Fruit fly (Drosophila melanogaster) whole organism, prepupa: ENCODE results near the gene CG13280.

ENCODE experiments used
- CG11762 ChIP-seq: fragments of 200-800 bp; sonication (Bioruptor generic); optimal IDR thresholded peaks from 3 replicates; lab custom pipeline; 2016; ENCODE audit warnings: missing biosample characterization, missing genetic modification characterization; ENCODE audit not compliant: insufficient read depth
- CG15336 ChIP-seq: fragments of 200-800 bp; sonication (Bioruptor generic); IDR thresholded peaks from 2 replicates; pipeline ENCODE4 v1.3.6; 2022; ENCODE audit warnings: missing biosample characterization, missing genetic modification characterization
- CG1621 ChIP-seq: fragments of 200-800 bp; sonication (Bioruptor generic); optimal IDR thresholded peaks from 3 replicates; lab custom pipeline; 2018; ENCODE audit warnings: missing biosample characterization, mild to moderate bottlenecking, missing genetic modification characterization
- CG16779 ChIP-seq: fragments of 200-800 bp; sonication (Bioruptor generic); optimal IDR thresholded peaks from 3 replicates; lab custom pipeline; 2017; ENCODE audit warnings: missing biosample characterization, mild to moderate bottlenecking, missing genetic modification characterization
- CG3032 ChIP-seq: fragments of 200-800 bp; optimal IDR thresholded peaks from 2 replicates; lab custom pipeline; 2019; ENCODE audit warnings: missing biosample characterization, mild to moderate bottlenecking, missing genetic modification characterization, moderate library complexity
- CG32006 ChIP-seq: fragments of 200-800 bp; sonication (Bioruptor generic); optimal IDR thresholded peaks from 3 replicates; lab custom pipeline; 2017; ENCODE audit warnings: missing biosample characterization, mild to moderate bottlenecking, missing genetic modification characterization
- CG34406 ChIP-seq: fragments of 200-800 bp; sonication (Bioruptor generic); optimal IDR thresholded peaks from 3 replicates; lab custom pipeline; 2016; ENCODE audit warnings: missing biosample characterization, missing genetic modification characterization
- CG3919 ChIP-seq: fragments of 200-800 bp; sonication (Bioruptor generic); optimal IDR thresholded peaks from 3 replicates; lab custom pipeline; 2016; ENCODE audit warnings: missing biosample characterization, missing genetic modification characterization
- CG4318 ChIP-seq: fragments of 200-800 bp; sonication (Bioruptor generic); optimal IDR thresholded peaks from 3 replicates; lab custom pipeline; 2017; ENCODE audit warnings: missing biosample characterization, mild to moderate bottlenecking, missing genetic modification characterization
- CG6163 ChIP-seq: fragments of 200-800 bp; sonication (Bioruptor generic); IDR thresholded peaks from 3 replicates; pipeline ENCODE4 v1.3.6; 2022; ENCODE audit warnings: missing biosample characterization, missing genetic modification characterization
- CG6792 ChIP-seq: fragments of 200-800 bp; sonication (Bioruptor generic); optimal IDR thresholded peaks from 3 replicates; lab custom pipeline; 2016; ENCODE audit warnings: missing biosample characterization, missing genetic modification characterization
- CG6808 ChIP-seq: fragments of 200-800 bp; sonication (Bioruptor generic); optimal IDR thresholded peaks from 3 replicates; lab custom pipeline; 2017; ENCODE audit warnings: missing biosample characterization, missing genetic modification characterization, mild to moderate bottlenecking, moderate library complexity, missing genetic modification reagents
- CG6854 ChIP-seq: fragments of 200-800 bp; sonication (Bioruptor generic); optimal IDR thresholded peaks from 2 replicates; lab custom pipeline; 2017; ENCODE audit warnings: missing biosample characterization, mild to moderate bottlenecking, missing genetic modification characterization
- CG7368 ChIP-seq: fragments of 200-800 bp; sonication (Bioruptor generic); optimal IDR thresholded peaks from 3 replicates; lab custom pipeline; 2016; ENCODE audit warnings: missing biosample characterization, missing genetic modification characterization
- CG8319 ChIP-seq: fragments of 200-800 bp; sonication (Bioruptor generic); optimal IDR thresholded peaks from 3 replicates; lab custom pipeline; 2016; ENCODE audit warnings: missing biosample characterization, missing genetic modification characterization
- CG9139 ChIP-seq: fragments of 200-800 bp; sonication (Bioruptor generic); optimal IDR thresholded peaks from 3 replicates; lab custom pipeline; 2017; ENCODE audit warnings: missing biosample characterization, mild to moderate bottlenecking, missing genetic modification characterization
- Eip75B ChIP-seq: fragments of 200-800 bp; sonication (Bioruptor generic); optimal IDR thresholded peaks from 3 replicates; lab custom pipeline; 2016; ENCODE audit warnings: missing biosample characterization, missing genetic modification characterization
- Eip78C ChIP-seq: fragments of 200-800 bp; sonication (Bioruptor generic); peaks from one replicate; lab custom pipeline; 2016; ENCODE audit warnings: missing biosample characterization, missing genetic modification characterization
- Eip93F ChIP-seq: fragments of 200-800 bp; sonication (Bioruptor generic); optimal IDR thresholded peaks from 2 replicates; lab custom pipeline; 2016; ENCODE audit warnings: missing biosample characterization, mild to moderate bottlenecking, missing genetic modification characterization
- Ets96B ChIP-seq: fragments of 200-800 bp; optimal IDR thresholded peaks from 2 replicates; lab custom pipeline; 2019; ENCODE audit warnings: missing biosample characterization, mild to moderate bottlenecking, missing genetic modification characterization, moderate library complexity
- Gug ChIP-seq: fragments of 200-800 bp; sonication (Bioruptor generic); IDR thresholded peaks from 2 replicates; pipeline ENCODE4 v1.3.6; 2022; ENCODE audit warnings: missing biosample characterization, missing genetic modification characterization
- Hr38 ChIP-seq: sonication (Bioruptor generic); optimal IDR thresholded peaks from 2 replicates; lab custom pipeline; 2016; ENCODE audit warnings: missing biosample characterization, missing genetic modification characterization
- Hr39 ChIP-seq: fragments of 200-800 bp; sonication (Bioruptor generic); optimal IDR thresholded peaks from 2 replicates; lab custom pipeline; 2016; ENCODE audit warnings: missing biosample characterization, missing genetic modification characterization
- Hr4 ChIP-seq: fragments of 200-800 bp; sonication (Bioruptor generic); optimal IDR thresholded peaks from 3 replicates; lab custom pipeline; 2016; ENCODE audit warnings: missing biosample characterization, missing genetic modification characterization
- Met ChIP-seq: fragments of 200-800 bp; sonication (Bioruptor generic); optimal IDR thresholded peaks from 3 replicates; lab custom pipeline; 2016; ENCODE audit warnings: missing biosample characterization, missing genetic modification characterization
- OdsH ChIP-seq: fragments of 200-800 bp; sonication (Bioruptor generic); optimal IDR thresholded peaks from 3 replicates; lab custom pipeline; 2016; ENCODE audit warnings: missing biosample characterization, missing genetic modification characterization
- Sox14 ChIP-seq: fragments of 200-800 bp; sonication (Bioruptor generic); optimal IDR thresholded peaks from 3 replicates; lab custom pipeline; 2016; ENCODE audit warnings: missing biosample characterization, missing genetic modification characterization
- acj6 ChIP-seq: fragments of 200-800 bp; sonication (Bioruptor generic); optimal IDR thresholded peaks from 3 replicates; lab custom pipeline; 2016; ENCODE audit warnings: missing biosample characterization, missing genetic modification characterization
- cyc ChIP-seq: fragments of 200-800 bp; sonication (Bioruptor generic); optimal IDR thresholded peaks from 3 replicates; lab custom pipeline; 2016; ENCODE audit warnings: missing biosample characterization, missing genetic modification characterization
- dac ChIP-seq: fragments of 200-800 bp; sonication (Bioruptor generic); optimal IDR thresholded peaks from 2 replicates; lab custom pipeline; 2017; ENCODE audit warnings: missing biosample characterization, mild to moderate bottlenecking, missing genetic modification characterization
- dsx ChIP-seq: fragments of 200-800 bp; optimal IDR thresholded peaks from 3 replicates; lab custom pipeline; 2019; ENCODE audit warnings: missing biosample characterization, mild to moderate bottlenecking, missing genetic modification characterization, moderate library complexity; ENCODE audit not compliant: poor library complexity, severe bottlenecking
- eg ChIP-seq: fragments of 200-800 bp; sonication (Bioruptor generic); IDR thresholded peaks from 3 replicates; pipeline ENCODE4 v1.3.6; 2022; ENCODE audit warnings: missing biosample characterization, missing genetic modification characterization
- fd85E ChIP-seq: fragments of 200-800 bp; sonication (Bioruptor generic); optimal IDR thresholded peaks from 3 replicates; lab custom pipeline; 2016; ENCODE audit warnings: missing biosample characterization, missing genetic modification characterization
- lz ChIP-seq: fragments of 200-800 bp; sonication (Bioruptor generic); optimal IDR thresholded peaks from 3 replicates; lab custom pipeline; 2016; ENCODE audit warnings: missing biosample characterization, missing genetic modification characterization
- net ChIP-seq: fragments of 200-800 bp; sonication (Bioruptor generic); optimal IDR thresholded peaks from 3 replicates; lab custom pipeline; 2016; ENCODE audit warnings: missing biosample characterization, missing genetic modification characterization
- pdm3 ChIP-seq: fragments of 200-800 bp; sonication (Bioruptor generic); optimal IDR thresholded peaks from 3 replicates; lab custom pipeline; 2016; ENCODE audit warnings: missing biosample characterization, missing genetic modification characterization
- ss ChIP-seq, 2 experiments: fragments of 200-800 bp; sonication (Bioruptor generic); optimal IDR thresholded peaks; 2 replicates in 1 of 2; 3 replicates in 1 of 2; lab custom pipeline; 2017 to 2018; ENCODE audit warnings: mild to moderate bottlenecking in 2 of 2, missing biosample characterization in 2 of 2, missing genetic modification characterization in 2 of 2, moderate library complexity in 1 of 2
- vri ChIP-seq: fragments of 200-800 bp; sonication (Bioruptor generic); optimal IDR thresholded peaks from 3 replicates; lab custom pipeline; 2016; ENCODE audit warnings: missing biosample characterization, mild to moderate bottlenecking, missing genetic modification characterization

The CG13280 gene

DNA sequence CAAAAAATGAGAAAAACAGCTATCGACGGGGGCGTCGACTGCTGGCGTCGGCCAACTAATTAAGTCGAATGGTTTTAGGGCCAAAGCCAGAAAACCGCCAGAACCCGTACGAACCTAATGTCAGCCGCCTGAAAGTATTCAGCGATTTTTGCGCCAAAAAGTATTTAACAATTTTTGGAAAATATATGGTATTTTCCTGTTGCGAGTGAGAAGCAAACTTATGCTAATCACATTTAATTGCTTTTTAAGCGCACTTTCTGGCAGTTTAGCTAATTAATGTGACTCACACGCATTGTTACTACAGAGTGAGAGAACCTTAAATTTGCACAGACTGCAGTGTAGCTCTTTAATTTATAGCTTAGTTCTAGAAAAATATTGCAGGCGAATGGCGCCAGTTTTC lies 41.6 kb upstream of the CG13280 start:
- TF ChIP-seq Eip93F (GFP tag; lab: Kevin White, UChicago) (no peak), net (no peak), CG15336 (no peak), dac (no peak), acj6 (GFP tag; lab: Kevin White, UChicago) (no peak), Met (GFP tag; lab: Kevin White, UChicago) (no peak), CG6808 (GFP tag; lab: Kevin White, UChicago) (no peak), CG16779 (tag; lab: Kevin White, UChicago) (no peak), CG32006 (no peak), lz (GFP tag; lab: Kevin White, UChicago) (no peak), Eip78C (GFP tag; lab: Kevin White, UChicago) (no peak), CG11762 (GFP tag; lab: Kevin White, UChicago) (no peak), Gug (no peak), CG8319 (no peak), CG34406 (GFP tag; lab: Kevin White, UChicago) (no peak), CG3919 (GFP tag; lab: Kevin White, UChicago) (no peak), Ets96B (no peak), Eip75B (GFP tag; lab: Kevin White, UChicago) (no peak), Hr38 (GFP tag; lab: Kevin White, UChicago) (no peak)
- TF ChIP-seq, all 60 proteins: peak for 0

dm6 chr2L:16861126-16861525 lies 40.2 kb upstream of the CG13280 start, which contains the start of gene CG6012:
Gene CG6012, minus strand, starts transcription at chr2L:16861489.
- TF ChIP-seq vri (GFP tag; lab: Kevin White, UChicago) (peak; percentile 11), net (no peak)

dm6 chr2L:16859566-16859965 lies 38.7 kb upstream of the CG13280 start:
- TF ChIP-seq pdm3 (GFP tag; lab: Kevin White, UChicago) (no peak), Eip78C (GFP tag; lab: Kevin White, UChicago) (peak; percentile 9), CG4318 (no peak), CG7368 (no peak), CG3032 (tag; lab: Kevin White, UChicago) (no peak)
- TF ChIP-seq, all 60 proteins: peak for 1

dm6 chr2L:16859103-16859502 lies 38.2 kb upstream of the CG13280 start:
- TF ChIP-seq ss (GFP tag; optimal IDR thresholded peaks at IDR 0.05; lab: Kevin White, UChicago) (no peak), eg (GFP tag; lab: Robert Waterston, UW) (no peak), CG6163 (GFP tag; lab: Robert Waterston, UW) (no peak), Eip93F (GFP tag; lab: Kevin White, UChicago) (no peak), dsx (GFP tag; lab: Kevin White, UChicago) (no peak), net (no peak), CG4318 (no peak), CG1621 (no peak), OdsH (GFP tag; lab: Kevin White, UChicago) (no peak), Gug (no peak), fd85E (GFP tag; lab: Kevin White, UChicago) (no peak), CG9139 (GFP tag; lab: Kevin White, UChicago) (no peak), Hr4 (GFP tag; lab: Kevin White, UChicago) (no peak), vri (GFP tag; lab: Kevin White, UChicago) (no peak), CG3919 (GFP tag; lab: Kevin White, UChicago) (no peak), Hr39 (GFP tag; lab: Kevin White, UChicago) (no peak), CG6854 (no peak), CG6792 (no peak), cyc (GFP tag; lab: Kevin White, UChicago) (no peak), Sox14 (GFP tag; lab: Kevin White, UChicago) (no peak)
